Worm (Caenorhabditis elegans) whole organism, L2 larva: ENCODE results near the gene npr-38.

ENCODE experiments used
- blmp-1 ChIP-seq: sonication (generic microtip); optimal IDR thresholded peaks from 2 replicates; lab custom pipeline; 2017; ENCODE audit warnings: missing genetic modification characterization, mild to moderate bottlenecking, missing compliant biosample characterization, antibody characterized with exemption, moderate library complexity; ENCODE audit not compliant: insufficient read depth
- elt-3 ChIP-seq: sonication (generic microtip); optimal IDR thresholded peaks from 2 replicates; lab custom pipeline; 2017; ENCODE audit warnings: missing biosample characterization, missing genetic modification characterization
- lsy-2 ChIP-seq, 2 experiments: fragments of 150-350 bp in 1 of 2; sonication (generic microtip) in 1 of 2; optimal IDR thresholded peaks; 2 replicates each; lab custom pipeline; 2014 to 2017; ENCODE audit warnings: missing biosample characterization in 2 of 2, missing genetic modification characterization in 2 of 2
- nhr-12 ChIP-seq: fragments of 150-350 bp; optimal IDR thresholded peaks from 2 replicates; lab custom pipeline; 2014; ENCODE audit warnings: missing biosample characterization, missing genetic modification characterization
- peb-1 ChIP-seq: fragments of 150-350 bp; optimal IDR thresholded peaks from 2 replicates; lab custom pipeline; 2014; ENCODE audit warnings: missing biosample characterization, missing genetic modification characterization
- sem-4 ChIP-seq: fragments of 150-350 bp; optimal IDR thresholded peaks from 2 replicates; lab custom pipeline; 2014; ENCODE audit warnings: missing biosample characterization, missing genetic modification reagents, missing genetic modification characterization
- skn-1 ChIP-seq: sonication (generic microtip); optimal IDR thresholded peaks from 2 replicates; lab custom pipeline; 2017; ENCODE audit warnings: missing biosample characterization, missing genetic modification characterization
- sma-9 ChIP-seq, 2 experiments: fragments of 150-350 bp in 1 of 2; sonication (generic microtip) in 1 of 2; optimal IDR thresholded peaks; 2 replicates each; lab custom pipeline; 2014 to 2016; ENCODE audit warnings: missing genetic modification characterization in 2 of 2, mild to moderate bottlenecking in 1 of 2, missing biosample characterization in 1 of 2, missing compliant biosample characterization in 1 of 2, missing genetic modification reagents in 1 of 2, moderate library complexity in 1 of 2
- snpc-4 ChIP-seq: fragments of 150-350 bp; optimal IDR thresholded peaks from 2 replicates; lab custom pipeline; 2014; ENCODE audit warnings: missing biosample characterization, missing genetic modification characterization
- unc-39 ChIP-seq: fragments of 150-350 bp; optimal IDR thresholded peaks from 2 replicates; lab custom pipeline; 2014; ENCODE audit warnings: missing biosample characterization, missing genetic modification characterization

- TF ChIP-seq unc-39 (no peak), blmp-1 (no peak), skn-1 (no peak), sma-9 (GFP tag; optimal IDR thresholded peaks at IDR 0.05; lab: Kevin White, UChicago) (no peak), sma-9 (tag; optimal IDR thresholded peaks at IDR 0.05; lab: Kevin White, UChicago) (no peak), snpc-4 (tag; lab: Kevin White, UChicago) (no peak), sem-4 (tag; lab: Kevin White, UChicago) (no peak), elt-3 (tag; lab: Kevin White, UChicago) (no peak), peb-1 (tag; lab: Kevin White, UChicago) (no peak), nhr-12 (tag; lab: Kevin White, UChicago) (no peak), lsy-2 (tag; optimal IDR thresholded peaks at IDR 0.05; lab: Kevin White, UChicago) (no peak)
Measured at ce11 chrX:6331409-6331808, 19.9 kb downstream of the npr-38 start, which contains the start of gene col-170.
